Fruit fly (Drosophila melanogaster): Measurements from ENCODE around the gene CG7565.

Gene CG7565

DNA sequence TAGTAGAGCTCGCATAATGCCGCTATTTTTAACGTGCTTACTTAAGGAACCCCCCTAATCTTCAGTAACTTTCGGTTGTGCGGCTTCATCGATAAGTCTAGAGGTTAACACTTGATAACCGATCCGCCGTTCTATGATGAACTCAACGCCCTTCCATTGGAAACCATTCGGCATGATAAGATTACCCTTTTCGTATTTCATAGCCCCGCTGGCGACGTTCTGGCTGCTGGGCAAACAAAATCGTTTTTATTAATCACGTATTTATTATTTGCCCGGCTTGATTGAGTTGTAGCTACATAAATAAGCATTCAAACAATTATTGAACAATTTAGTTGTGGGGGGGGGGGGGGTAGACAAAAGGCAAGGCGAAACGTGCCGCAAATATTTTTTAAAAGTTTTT is 2.0 kb upstream of the CG7565 start:
- TF ChIP-seq CTCF (optimal IDR thresholded peaks at IDR 0.05) (no peak), CG8478 (optimal IDR thresholded peaks at IDR 0.05) (no peak)

dm6 chr3L:8086218-8086617 is 5.4 kb downstream of the CG7565 start:
- TF ChIP-seq CTCF (optimal IDR thresholded peaks at IDR 0.05) (no peak), CG8478 (optimal IDR thresholded peaks at IDR 0.05) (no peak)

dm6 chr3L:8081822-8082221 is 9.8 kb downstream of the CG7565 start:
- TF ChIP-seq CTCF (optimal IDR thresholded peaks at IDR 0.05) = no peak
- TF ChIP-seq CG8478 (optimal IDR thresholded peaks at IDR 0.05) = no peak

- TF ChIP-seq CG8478 (optimal IDR thresholded peaks at IDR 0.05) (no peak), CTCF (optimal IDR thresholded peaks at IDR 0.05) (no peak)
Measured at dm6 chr3L:8080790-8081189, 10.8 kb downstream of the CG7565 start.

DNA sequence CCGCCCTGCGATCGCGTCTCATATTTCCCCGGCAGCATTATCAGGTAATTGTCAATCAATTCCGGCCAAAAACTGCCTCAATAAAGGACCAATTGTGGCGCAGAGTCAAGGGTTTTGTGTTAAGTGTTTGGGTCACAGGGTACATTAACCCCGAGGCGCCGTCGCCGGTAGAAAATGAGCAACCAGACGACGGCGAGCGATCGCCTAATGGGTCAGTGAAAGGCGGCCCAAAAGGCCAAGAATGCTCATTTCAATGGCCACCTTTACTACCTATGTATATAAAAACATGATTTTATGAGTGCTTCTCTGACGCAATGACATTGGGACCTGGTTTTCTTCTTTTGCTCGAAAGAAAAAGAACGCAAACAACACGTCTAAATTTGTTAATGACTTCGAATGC is 12.0 kb downstream of the CG7565 start:
- TF ChIP-seq CG8478 (optimal IDR thresholded peaks at IDR 0.05) (no peak), CTCF (optimal IDR thresholded peaks at IDR 0.05) (no peak)

- TF ChIP-seq CTCF (optimal IDR thresholded peaks at IDR 0.05) (no peak), CG8478 (optimal IDR thresholded peaks at IDR 0.05) (no peak)
Measured at dm6 chr3L:8077953-8078352, 13.6 kb downstream of the CG7565 start.

DNA sequence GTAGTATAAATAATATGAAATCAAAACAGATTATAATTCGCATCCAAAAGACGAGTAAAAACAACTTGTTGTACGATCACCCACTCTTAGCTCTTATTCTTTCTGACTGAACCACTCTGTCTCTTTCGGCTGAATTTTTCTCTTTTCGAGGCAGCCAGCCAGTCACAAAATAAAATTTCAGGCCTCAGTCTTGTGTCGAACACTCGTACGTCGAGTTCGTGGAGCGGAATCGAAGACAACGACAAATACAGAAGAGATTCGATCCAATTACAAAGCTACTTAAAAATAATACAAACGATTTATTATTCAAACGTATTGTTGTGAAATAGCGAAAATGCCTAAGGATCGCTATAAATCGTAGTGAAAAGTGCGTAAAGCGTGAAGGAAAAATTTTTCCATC is 14.4 kb downstream of the CG7565 start:
- TF ChIP-seq CTCF (optimal IDR thresholded peaks at IDR 0.05) (no peak), CG8478 (optimal IDR thresholded peaks at IDR 0.05) (no peak)

dm6 chr3L:8076160-8076559 is 15.4 kb downstream of the CG7565 start:
- no peak for TF ChIP-seq CG8478 (optimal IDR thresholded peaks at IDR 0.05)
- no peak for TF ChIP-seq CTCF (optimal IDR thresholded peaks at IDR 0.05)

- TF ChIP-seq CG8478 (optimal IDR thresholded peaks at IDR 0.05) (no peak), CTCF (optimal IDR thresholded peaks at IDR 0.05) (no peak)
Measured at dm6 chr3L:8074944-8075343, 16.6 kb downstream of the CG7565 start.

DNA sequence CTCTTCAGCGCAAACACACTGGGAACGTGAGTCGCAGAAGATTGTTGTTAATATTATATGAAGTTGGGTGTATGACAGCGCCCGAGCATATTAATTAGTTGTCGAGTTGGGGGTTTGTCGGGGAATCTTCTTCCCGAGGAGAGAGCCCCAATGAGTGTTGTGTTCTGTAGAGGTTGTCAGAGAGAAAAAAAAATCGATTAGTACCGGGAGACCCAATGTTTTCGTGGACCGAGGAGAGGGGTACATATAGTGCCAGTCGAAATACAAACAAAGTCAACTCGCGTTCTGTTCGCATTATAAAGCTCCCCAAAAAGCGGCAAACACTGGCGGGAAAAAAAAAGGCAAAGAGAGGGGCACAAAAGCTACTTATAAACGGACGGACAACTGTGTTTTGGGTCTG is 17.7 kb downstream of the CG7565 start:
- no peak for TF ChIP-seq CTCF (optimal IDR thresholded peaks at IDR 0.05)
- no peak for TF ChIP-seq CG8478 (optimal IDR thresholded peaks at IDR 0.05)

DNA sequence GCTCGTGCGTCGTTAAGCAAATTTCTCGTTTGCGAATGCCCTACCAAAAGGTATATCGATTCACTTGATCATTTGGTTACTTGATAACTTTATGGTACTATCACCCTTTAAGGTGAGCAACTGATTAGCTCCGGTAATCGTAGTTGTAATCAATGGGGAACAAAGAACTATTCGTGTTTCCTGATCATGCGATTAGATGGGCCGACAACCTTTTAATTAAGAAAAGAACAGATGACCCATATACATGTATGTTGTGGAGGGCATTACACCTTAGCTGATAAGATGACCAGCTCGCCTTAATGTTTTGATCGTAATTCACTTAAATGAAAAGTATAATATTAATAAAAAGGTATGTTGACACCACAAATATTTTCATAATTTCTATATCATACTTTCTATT is 18.2 kb downstream of the CG7565 start:
- TF ChIP-seq CTCF (optimal IDR thresholded peaks at IDR 0.05) (no peak), CG8478 (optimal IDR thresholded peaks at IDR 0.05) (no peak)

DNA sequence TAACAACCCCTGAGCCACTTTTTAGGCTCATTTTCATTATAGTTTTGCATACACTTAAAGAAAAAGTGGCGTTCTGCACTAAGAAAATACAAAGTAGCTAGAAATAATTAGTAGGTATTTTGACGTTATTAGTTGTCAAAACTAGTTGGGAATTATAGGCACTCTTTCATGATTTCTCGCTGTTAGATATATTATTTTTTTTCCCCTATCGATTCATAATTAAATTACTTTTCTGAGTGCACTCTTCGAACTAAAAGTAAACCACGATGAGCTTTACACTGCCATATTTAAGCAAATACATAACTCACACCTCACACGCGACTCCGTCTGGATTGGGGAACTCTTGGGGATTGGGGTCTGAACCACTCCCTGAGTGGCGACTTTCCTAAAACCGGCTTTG is 18.9 kb downstream of the CG7565 start:
- TF ChIP-seq CTCF (optimal IDR thresholded peaks at IDR 0.05) (no peak), CG8478 (optimal IDR thresholded peaks at IDR 0.05) (no peak)

DNA sequence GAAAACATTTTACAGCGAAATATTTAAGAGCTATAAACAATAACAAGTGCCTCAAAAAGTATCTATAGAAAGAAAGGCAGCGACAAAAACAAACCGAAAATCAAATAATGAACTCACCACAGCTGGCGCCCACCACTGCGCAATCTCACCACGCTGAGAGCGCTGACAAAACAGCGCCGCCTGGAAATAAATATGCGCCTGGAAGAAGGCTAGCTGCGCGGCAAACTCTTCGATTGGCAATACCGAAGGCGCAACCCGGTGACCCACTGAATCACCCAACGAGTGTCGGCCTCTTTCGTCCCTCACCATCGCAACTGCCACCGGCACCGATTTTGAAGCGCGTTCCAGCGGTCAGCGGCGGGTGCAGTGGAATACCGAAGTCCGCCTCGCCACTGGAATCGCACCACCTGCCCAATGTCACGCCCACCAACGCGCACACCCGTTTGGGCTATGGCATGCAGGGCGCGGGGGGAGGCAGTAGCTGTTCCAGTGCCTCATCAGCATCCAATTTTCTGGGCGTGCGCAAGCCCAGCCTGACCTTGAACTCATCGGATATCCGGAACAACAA is 19.8 kb downstream of the CG7565 start:
- TF ChIP-seq CTCF (optimal IDR thresholded peaks at IDR 0.05) = peak in 1 of 2 experiments; percentile 65
- no peak for TF ChIP-seq CG8478 (optimal IDR thresholded peaks at IDR 0.05)

DNA sequence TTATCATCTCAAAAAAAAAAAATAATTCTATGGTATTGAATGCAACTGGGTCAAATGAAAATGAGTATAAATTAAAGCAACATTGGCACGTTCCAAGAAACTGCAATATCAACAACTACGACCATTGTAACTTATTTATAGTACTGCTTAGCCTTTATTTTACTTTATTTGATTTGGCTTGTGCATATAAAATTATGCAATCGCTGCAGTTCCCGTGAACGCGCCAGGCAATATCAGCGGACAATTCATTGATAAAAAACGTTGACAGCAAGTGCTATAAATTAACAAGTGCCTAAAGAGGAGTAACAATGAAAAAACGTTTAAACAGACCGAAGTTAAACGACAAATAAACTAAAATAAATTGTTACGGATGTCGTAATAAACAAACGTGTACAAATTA is 20.4 kb downstream of the CG7565 start:
- no peak for TF ChIP-seq CTCF (optimal IDR thresholded peaks at IDR 0.05)
- TF ChIP-seq CG8478 (optimal IDR thresholded peaks at IDR 0.05) = no peak

- TF ChIP-seq CG8478 (optimal IDR thresholded peaks at IDR 0.05) (no peak), CTCF (optimal IDR thresholded peaks at IDR 0.05) (no peak)
Measured at dm6 chr3L:8069860-8070259, 21.7 kb downstream of the CG7565 start, which contains the start of gene CG42591. Gene CG42591 (minus strand): TSS chr3L:8069960.

dm6 chr3L:8069167-8069566 is 22.4 kb downstream of the CG7565 start, which contains the start of gene CG42590:
Gene CG42590 (minus strand): TSS chr3L:8069267.
- no peak for TF ChIP-seq CG8478 (optimal IDR thresholded peaks at IDR 0.05)

- TF ChIP-seq CTCF (optimal IDR thresholded peaks at IDR 0.05) (no peak), CG8478 (optimal IDR thresholded peaks at IDR 0.05) (no peak)
Measured at dm6 chr3L:8068061-8068460, 23.5 kb downstream of the CG7565 start.
